Worm (Caenorhabditis elegans): ENCODE data around the gene coh-4.
A peak's percentile ranks its signal among the peaks of the same experiment; 100 is the strongest.

ce11 chrV:4164504-4164959 lies 10.9 kb downstream of the coh-4 start, which contains the start of gene Y45G5AM.3:
- TF ChIP-seq snpc-4 (GFP tag; optimal IDR thresholded peaks at IDR 0.05) = no peak
- TF ChIP-seq snpc-4 (tag; optimal IDR thresholded peaks at IDR 0.05) = no peak
- TF ChIP-seq hmg-1.2 (GFP tag; IDR thresholded peaks at IDR 0.05) = peak; percentile 30; the same call in 1 of the 2 replicates
- TF ChIP-seq F55B11.4 (tag; optimal IDR thresholded peaks at IDR 0.05; ENCODE audit: borderline replicate concordance, insufficient read depth) = no peak
- no peak for TF ChIP-seq let-607 (tag; optimal IDR thresholded peaks at IDR 0.05)
- no peak for TF ChIP-seq pha-4 (tag; optimal IDR thresholded peaks at IDR 0.05)
- no peak for TF ChIP-seq lin-35 (GFP tag; optimal IDR thresholded peaks at IDR 0.05)
- TF ChIP-seq akir-1 (GFP tag; optimal IDR thresholded peaks at IDR 0.05) = no peak
- no peak for TF ChIP-seq ama-1 (optimal IDR thresholded peaks at IDR 0.05)
- TF ChIP-seq ama-1 (GFP tag; optimal IDR thresholded peaks at IDR 0.05) = no peak
- TF ChIP-seq cebp-1 (GFP tag; IDR thresholded peaks at IDR 0.05) = no peak
- no peak for TF ChIP-seq cebp-1 (tag; optimal IDR thresholded peaks at IDR 0.05)
- no peak for TF ChIP-seq tlf-1 (GFP tag; optimal IDR thresholded peaks at IDR 0.05)
- TF ChIP-seq dox-1 (GFP tag; IDR thresholded peaks at IDR 0.05) = no peak

Measured in whole organism, young adult.